Fruit fly (Drosophila melanogaster): ENCODE measurements around the gene ArgRS.
A peak's percentile ranks its signal among the peaks of the same experiment; 100 is the strongest.

Gene ArgRS

dm6 chrX:15886411-15887246 is 42.7 kb upstream of the ArgRS start (continued):
- TF ChIP-seq Hmx (GFP tag; optimal IDR thresholded peaks at IDR 0.05), result no peak
- peak; percentile 72; the same call in 1 of the 4 replicates for TF ChIP-seq chinmo (GFP tag; IDR thresholded peaks at IDR 0.05; ENCODE audit: partially characterized antibody)
- no peak for TF ChIP-seq dati (GFP tag; IDR thresholded peaks at IDR 0.05)
- TF ChIP-seq CG2199 (GFP tag; IDR thresholded peaks at IDR 0.05), result 0 out of 3 replicates have a peak, but pooled peaks have one; percentile 62
- TF ChIP-seq CG10321 (GFP tag; IDR thresholded peaks at IDR 0.05), result peak; percentile 93
- TF ChIP-seq gt (GFP tag; IDR thresholded peaks at IDR 0.05), result no peak
- 0 out of 2 replicates have a peak, but pooled peaks have one; percentile 4 for TF ChIP-seq onecut (GFP tag; IDR thresholded peaks at IDR 0.05)
- TF ChIP-seq psq (GFP tag; optimal IDR thresholded peaks at IDR 0.05), result peak; percentile 100
- TF ChIP-seq YL-1 (GFP tag; optimal IDR thresholded peaks at IDR 0.05), result peak; percentile 84
- TF ChIP-seq CG2116 (GFP tag; optimal IDR thresholded peaks at IDR 0.05), result peak; percentile 22
- TF ChIP-seq ap (GFP tag; IDR thresholded peaks at IDR 0.05), result no peak
- TF ChIP-seq trem (tag; optimal IDR thresholded peaks at IDR 0.05), result peak; percentile 48
- peak; percentile 85 for TF ChIP-seq zf30C (GFP tag; optimal IDR thresholded peaks at IDR 0.05)

- TF ChIP-seq gsb (GFP tag; IDR thresholded peaks at IDR 0.05) (no peak), E2f1 (GFP tag; IDR thresholded peaks at IDR 0.05) (no peak), CG33213 (GFP tag; optimal IDR thresholded peaks at IDR 0.05) (no peak), CG4730 (GFP tag; IDR thresholded peaks at IDR 0.05) (no peak), insv (GFP tag; optimal IDR thresholded peaks at IDR 0.05) (peak; percentile 91 to 99), gfzf (GFP tag; optimal IDR thresholded peaks at IDR 0.05) (no peak), dysf (GFP tag; IDR thresholded peaks at IDR 0.05) (no peak), CG11696 (GFP tag; IDR thresholded peaks at IDR 0.05) (no peak), CG8290 (GFP tag; optimal IDR thresholded peaks at IDR 0.05) (peak; percentile 51), CG8290 (tag; optimal IDR thresholded peaks at IDR 0.05) (peak in 1 of 2 experiments; percentile 32), jumu (GFP tag; optimal IDR thresholded peaks at IDR 0.05) (no peak), CG2116 (GFP tag; optimal IDR thresholded peaks at IDR 0.05) (no peak), CG6683 (GFP tag; optimal IDR thresholded peaks at IDR 0.05) (no peak), CG2678 (tag; optimal IDR thresholded peaks at IDR 0.05) (no peak), dmrt11E (tag; optimal IDR thresholded peaks at IDR 0.05) (no peak), corto (GFP tag; optimal IDR thresholded peaks at IDR 0.05) (no peak), z (GFP tag; IDR thresholded peaks at IDR 0.05) (no peak), CG5953 (GFP tag; IDR thresholded peaks at IDR 0.05) (no peak), CG8478 (optimal IDR thresholded peaks at IDR 0.05) (no peak), CG6654 (GFP tag; optimal IDR thresholded peaks at IDR 0.05) (no peak), Scr (GFP tag; IDR thresholded peaks at IDR 0.05; ENCODE audit: partially characterized antibody) (no peak), Elba2 (GFP tag; optimal IDR thresholded peaks at IDR 0.05) (peak; percentile 46), Sin3A (optimal IDR thresholded peaks at IDR 0.05) (no peak), al (GFP tag; IDR thresholded peaks at IDR 0.05) (no peak), Optix (GFP tag; IDR thresholded peaks at IDR 0.05) (no peak), CG10267 (tag; optimal IDR thresholded peaks at IDR 0.05) (peak; percentile 67), abd-A (tag; optimal IDR thresholded peaks at IDR 0.05) (no peak), Asciz (GFP tag; optimal IDR thresholded peaks at IDR 0.05) (no peak), zen (tag; optimal IDR thresholded peaks at IDR 0.05) (peak; percentile 70), CG15479 (GFP tag; optimal IDR thresholded peaks at IDR 0.05) (peak; percentile 19)
Observed at dm6 chrX:15875569-15875968, 31.6 kb upstream of the ArgRS start.
